Fruit fly (Drosophila melanogaster) whole organism, embryonic: Measurements from ENCODE around the gene CG1998.

ENCODE experiments used
- BEAF-32 ChIP-seq: fragments of 200-800 bp; sonication (Bioruptor generic); optimal IDR thresholded peaks from 3 replicates; lab custom pipeline; 2017; ENCODE audit warnings: missing biosample characterization, missing genetic modification characterization, mild to moderate bottlenecking, moderate library complexity, missing genetic modification reagents
- CG15479 ChIP-seq: fragments of 200-800 bp; sonication (Bioruptor generic); optimal IDR thresholded peaks from 3 replicates; lab custom pipeline; 2019; ENCODE audit warnings: missing biosample characterization, mild to moderate bottlenecking, missing genetic modification characterization, moderate library complexity
- D19B ChIP-seq: fragments of 200-800 bp; sonication (Bioruptor generic); optimal IDR thresholded peaks from 2 replicates; lab custom pipeline; 2017; ENCODE audit warnings: missing biosample characterization, mild to moderate bottlenecking, missing genetic modification characterization
- Gug ChIP-seq: fragments of 200-800 bp; sonication (Bioruptor generic); IDR thresholded peaks from 4 replicates; pipeline ENCODE4 v1.3.6; 2022; ENCODE audit warnings: missing biosample characterization, missing genetic modification characterization
- HLH4C ChIP-seq: fragments of 200-800 bp; sonication (Bioruptor generic); IDR thresholded peaks from 3 replicates; pipeline ENCODE4 v1.3.6; 2022; ENCODE audit warnings: missing biosample characterization, missing genetic modification characterization; ENCODE audit not compliant: partially characterized antibody
- Hand ChIP-seq: fragments of 200-800 bp; sonication (Bioruptor generic); optimal IDR thresholded peaks from 2 replicates; lab custom pipeline; 2017; ENCODE audit warnings: mild to moderate bottlenecking, missing biosample characterization, missing genetic modification reagents, missing genetic modification characterization
- tap ChIP-seq: fragments of 200-800 bp; optimal IDR thresholded peaks from 3 replicates; lab custom pipeline; 2019; ENCODE audit warnings: missing biosample characterization, mild to moderate bottlenecking, missing genetic modification characterization, moderate library complexity

dm6 chrX:13370306-13370705 is 42.6 kb downstream of the CG1998 start, which contains the start of gene CG1640:
- TF ChIP-seq BEAF-32 (no peak), tap (no peak), Gug (no peak), Hand (GFP tag; lab: Kevin White, UChicago) (no peak), HLH4C (GFP tag; lab: Robert Waterston, UW) (no peak), D19B (GFP tag; lab: Kevin White, UChicago) (no peak), CG15479 (GFP tag; lab: Kevin White, UChicago) (no peak)
